Worm (Caenorhabditis elegans) whole organism, early embryonic: ENCODE results near the gene F49C5.11.

Experiments used
- B0310.2 ChIP-seq: sonication (generic microtip); optimal IDR thresholded peaks from 2 replicates; lab custom pipeline; 2016; ENCODE audit warnings: mild to moderate bottlenecking, missing genetic modification characterization, missing compliant biosample characterization
- F13C5.2 ChIP-seq: sonication (generic microtip); optimal IDR thresholded peaks from 2 replicates; lab custom pipeline; 2017; ENCODE audit warnings: mild to moderate bottlenecking, missing genetic modification characterization, inconsistent platforms, missing compliant biosample characterization
- aly-1 ChIP-seq: sonication (generic microtip); optimal IDR thresholded peaks from 2 replicates; lab custom pipeline; 2016; ENCODE audit warnings: missing genetic modification characterization, missing compliant biosample characterization
- ama-1 ChIP-seq: fragments of 150-350 bp; optimal IDR thresholded peaks from 2 replicates; lab custom pipeline; 2014
- ceh-13 ChIP-seq: fragments of 200-800 bp; sonication (Bioruptor generic); optimal IDR thresholded peaks from 2 replicates; lab custom pipeline; 2018; ENCODE audit warnings: mild to moderate bottlenecking, missing genetic modification characterization, missing compliant biosample characterization
- ceh-36 ChIP-seq: sonication (generic microtip); optimal IDR thresholded peaks from 2 replicates; lab custom pipeline; 2016; ENCODE audit warnings: missing genetic modification characterization, inconsistent platforms, missing compliant biosample characterization
- ets-7 ChIP-seq: sonication (generic microtip); optimal IDR thresholded peaks from 2 replicates; lab custom pipeline; 2016; ENCODE audit warnings: missing genotype, missing genetic modification characterization, missing compliant biosample characterization
- flt-1 ChIP-seq: fragments of 200-800 bp; sonication (Bioruptor generic); IDR thresholded peaks from 2 replicates; pipeline ENCODE4 v1.3.6; 2022; ENCODE audit warnings: missing genetic modification characterization, missing compliant biosample characterization
- hmbx-1 ChIP-seq: sonication (generic microtip); optimal IDR thresholded peaks from 2 replicates; lab custom pipeline; 2016; ENCODE audit warnings: mild to moderate bottlenecking, missing genetic modification characterization, missing compliant biosample characterization
- hmg-4 ChIP-seq: fragments of 200-800 bp; sonication (Bioruptor generic); optimal IDR thresholded peaks from 2 replicates; lab custom pipeline; 2018; ENCODE audit warnings: mild to moderate bottlenecking, missing genetic modification characterization, missing compliant biosample characterization
- hnd-1 ChIP-seq: sonication (generic microtip); optimal IDR thresholded peaks from 2 replicates; lab custom pipeline; 2016; ENCODE audit warnings: missing genetic modification characterization, missing compliant biosample characterization
- pes-1 ChIP-seq: fragments of 200-800 bp; sonication (Bioruptor generic); IDR thresholded peaks from 2 replicates; pipeline ENCODE4 v1.3.6; 2022; ENCODE audit warnings: missing genetic modification reagents, missing genetic modification characterization, missing compliant biosample characterization
- scrt-1 ChIP-seq: fragments of 200-800 bp; sonication (Bioruptor generic); IDR thresholded peaks from 2 replicates; pipeline ENCODE4 v1.3.6; 2022; ENCODE audit warnings: missing genetic modification characterization, missing compliant biosample characterization
- sea-1 ChIP-seq: fragments of 200-800 bp; sonication (Bioruptor generic); conservative IDR thresholded peaks from 2 replicates; pipeline ENCODE4 v1.3.6; 2022; ENCODE audit warnings: missing genetic modification characterization, missing compliant biosample characterization
- tbx-11 ChIP-seq: fragments of 200-800 bp; sonication (Bioruptor generic); IDR thresholded peaks from 2 replicates; pipeline ENCODE4 v1.3.6; 2022; ENCODE audit warnings: missing genetic modification characterization, missing compliant biosample characterization
- tbx-37 ChIP-seq: fragments of 200-800 bp; sonication (Bioruptor generic); conservative IDR thresholded peaks from 2 replicates; pipeline ENCODE4 v1.3.6; 2022; ENCODE audit warnings: missing genetic modification reagents, missing genetic modification characterization, missing compliant biosample characterization
- tra-4 ChIP-seq: sonication (generic microtip); optimal IDR thresholded peaks from 2 replicates; lab custom pipeline; 2017; ENCODE audit warnings: missing genetic modification characterization, missing compliant biosample characterization

F49C5.11 gene

DNA sequence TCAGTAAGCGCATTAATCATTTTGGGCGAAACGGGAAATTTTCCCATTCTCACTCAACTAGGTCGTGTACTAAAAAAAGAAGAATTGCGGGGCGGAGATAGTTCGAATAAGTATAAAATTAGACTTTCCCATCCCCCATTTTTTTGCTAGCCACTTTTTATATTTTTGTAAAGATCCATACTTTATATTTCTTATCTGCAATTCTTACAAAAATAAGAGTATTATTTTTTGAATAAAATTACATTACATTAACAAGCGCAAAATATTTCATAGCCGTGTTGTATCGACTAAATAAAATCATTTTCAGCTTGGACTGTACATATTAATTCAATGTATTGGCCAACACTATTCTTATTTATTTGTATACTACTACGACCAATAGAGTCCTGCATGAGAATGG lies at the start of gene F49C5.11:
Gene F49C5.11 (plus strand): TSS at position 301 of the 400 bp plus-strand sequence.
- no peak for TF ChIP-seq scrt-1 (GFP tag; lab: Robert Waterston, UW)
- TF ChIP-seq pes-1 (GFP tag; lab: Robert Waterston, UW), result no peak
- no peak for TF ChIP-seq ceh-13 (GFP tag; lab: Kevin White, UChicago)
- TF ChIP-seq sea-1 (GFP tag; lab: Robert Waterston, UW), result no peak
- TF ChIP-seq B0310.2 (tag; lab: Kevin White, UChicago), result no peak
- TF ChIP-seq hmg-4 (GFP tag; lab: Kevin White, UChicago), result no peak

DNA sequence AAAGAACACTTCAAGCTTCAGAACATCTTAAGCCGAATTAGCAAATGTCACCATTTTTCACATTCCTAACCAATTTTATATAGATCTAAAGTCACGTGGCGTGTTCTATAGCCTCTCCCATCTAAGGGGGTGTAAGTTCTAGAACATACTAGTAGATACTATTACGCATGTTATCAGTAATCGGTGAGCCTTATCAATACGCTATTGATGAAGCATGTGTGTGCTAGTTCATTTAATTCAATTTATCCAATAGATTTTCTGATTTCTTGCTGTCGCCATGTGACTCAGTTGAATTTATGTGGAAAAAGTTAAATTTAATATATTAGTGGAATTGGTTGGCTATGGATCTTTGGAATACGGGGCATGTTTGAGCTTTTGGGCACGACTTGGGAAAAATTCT lies 49.2 kb upstream of the F49C5.11 start:
- TF ChIP-seq tbx-11 (GFP tag; lab: Robert Waterston, UW) (no peak), flt-1 (GFP tag; lab: Robert Waterston, UW) (no peak), B0310.2 (tag; lab: Kevin White, UChicago) (no peak), ceh-13 (GFP tag; lab: Kevin White, UChicago) (no peak), tra-4 (tag; lab: Kevin White, UChicago) (no peak), hnd-1 (no peak), F13C5.2 (tag; lab: Kevin White, UChicago) (no peak), ets-7 (no peak)

DNA sequence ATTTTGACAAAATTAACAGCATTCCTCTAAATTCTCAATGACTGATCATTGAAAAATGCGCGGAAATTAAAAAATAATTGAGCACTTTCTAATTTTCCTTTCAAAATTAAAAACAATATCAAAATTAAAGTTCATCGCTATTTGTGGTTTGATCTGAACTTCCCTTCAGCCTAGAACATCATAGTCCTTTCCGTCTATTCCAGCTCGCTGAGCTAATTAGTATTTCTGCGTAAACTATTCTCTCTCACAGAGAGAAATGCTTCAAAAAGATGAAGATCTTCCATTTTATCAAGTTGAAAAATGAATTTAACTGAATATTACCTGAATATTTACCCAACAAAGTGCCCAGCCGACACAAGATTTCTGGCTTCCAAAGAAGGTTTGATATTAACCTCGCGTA lies 48.6 kb upstream of the F49C5.11 start, which contains the start of gene srh-68:
Gene srh-68 (plus strand): TSS at position 301 of the 400 bp plus-strand sequence.
- TF ChIP-seq ets-7 (no peak), B0310.2 (tag; lab: Kevin White, UChicago) (no peak), hmbx-1 (tag; lab: Kevin White, UChicago) (no peak), tbx-37 (no peak), hmg-4 (GFP tag; lab: Kevin White, UChicago) (no peak), aly-1 (no peak), flt-1 (GFP tag; lab: Robert Waterston, UW) (no peak), ama-1 (no peak), tbx-11 (GFP tag; lab: Robert Waterston, UW) (no peak), tra-4 (tag; lab: Kevin White, UChicago) (no peak), ceh-13 (GFP tag; lab: Kevin White, UChicago) (no peak), F13C5.2 (tag; lab: Kevin White, UChicago) (no peak), hnd-1 (no peak), sea-1 (GFP tag; lab: Robert Waterston, UW) (no peak), pes-1 (GFP tag; lab: Robert Waterston, UW) (no peak), ceh-36 (tag; lab: Kevin White, UChicago) (no peak), scrt-1 (GFP tag; lab: Robert Waterston, UW) (no peak)

DNA sequence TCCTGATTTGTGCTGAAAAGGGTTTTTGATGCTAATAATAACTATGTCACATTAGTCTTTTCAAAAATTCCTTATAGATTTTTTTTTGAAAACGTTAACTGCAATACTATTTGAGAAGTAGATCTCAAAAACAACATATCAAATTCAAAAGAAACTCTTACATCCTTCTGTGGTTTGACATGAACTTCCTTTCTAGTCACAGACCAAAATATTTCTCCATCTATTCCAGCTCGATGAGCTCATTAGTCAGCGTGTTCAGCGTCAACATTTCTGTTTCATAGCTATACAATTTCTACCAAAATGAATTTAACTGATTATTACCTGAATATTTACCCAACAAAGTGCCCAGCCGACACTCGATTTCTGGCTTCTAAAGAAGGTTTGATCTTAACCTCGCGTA lies 47.0 kb upstream of the F49C5.11 start, which contains the start of gene srh-67:
Gene srh-67 (plus strand): TSS at position 301 of the 400 bp plus-strand sequence.
- TF ChIP-seq aly-1 (no peak), flt-1 (GFP tag; lab: Robert Waterston, UW) (no peak), hmg-4 (GFP tag; lab: Kevin White, UChicago) (no peak), B0310.2 (tag; lab: Kevin White, UChicago) (no peak), ceh-36 (tag; lab: Kevin White, UChicago) (no peak), pes-1 (GFP tag; lab: Robert Waterston, UW) (no peak), sea-1 (GFP tag; lab: Robert Waterston, UW) (no peak), scrt-1 (GFP tag; lab: Robert Waterston, UW) (no peak), hmbx-1 (tag; lab: Kevin White, UChicago) (no peak), F13C5.2 (tag; lab: Kevin White, UChicago) (no peak), tbx-37 (no peak), tbx-11 (GFP tag; lab: Robert Waterston, UW) (no peak), ceh-13 (GFP tag; lab: Kevin White, UChicago) (no peak), ets-7 (no peak), tra-4 (tag; lab: Kevin White, UChicago) (no peak), ama-1 (no peak)

DNA sequence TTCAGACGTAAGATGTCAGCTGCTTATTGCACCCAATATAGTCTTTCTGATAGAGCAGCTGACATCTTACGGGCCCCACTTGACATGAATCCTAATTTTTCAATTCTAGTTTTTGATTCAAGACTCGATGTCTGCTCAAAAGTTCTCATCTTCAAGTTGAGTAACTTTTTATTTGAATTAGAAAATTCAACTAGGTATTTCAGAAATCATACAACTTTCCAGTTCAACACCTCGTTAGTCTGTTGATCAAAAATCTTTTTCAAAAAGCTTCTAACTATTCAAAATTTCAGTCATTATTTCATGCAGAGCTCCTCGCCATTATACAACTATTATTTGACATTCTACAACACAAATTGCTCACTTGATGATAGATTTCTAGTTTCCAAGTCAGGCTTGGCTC lies 43.8 kb upstream of the F49C5.11 start, which contains the start of gene srh-73:
Gene srh-73 (plus strand): TSS at position 301 of the 400 bp plus-strand sequence.
- TF ChIP-seq tra-4 (tag; lab: Kevin White, UChicago), result no peak
- TF ChIP-seq F13C5.2 (tag; lab: Kevin White, UChicago), result no peak
- no peak for TF ChIP-seq ceh-13 (GFP tag; lab: Kevin White, UChicago)
- no peak for TF ChIP-seq hnd-1
- no peak for TF ChIP-seq flt-1 (GFP tag; lab: Robert Waterston, UW)
- no peak for TF ChIP-seq tbx-37
- TF ChIP-seq scrt-1 (GFP tag; lab: Robert Waterston, UW), result no peak
- TF ChIP-seq hmbx-1 (tag; lab: Kevin White, UChicago), result no peak
- no peak for TF ChIP-seq hmg-4 (GFP tag; lab: Kevin White, UChicago)
- TF ChIP-seq aly-1, result no peak
- TF ChIP-seq ets-7, result no peak
- no peak for TF ChIP-seq sea-1 (GFP tag; lab: Robert Waterston, UW)
- no peak for TF ChIP-seq ceh-36 (tag; lab: Kevin White, UChicago)
- no peak for TF ChIP-seq ama-1
- TF ChIP-seq tbx-11 (GFP tag; lab: Robert Waterston, UW), result no peak
- TF ChIP-seq pes-1 (GFP tag; lab: Robert Waterston, UW), result no peak

DNA sequence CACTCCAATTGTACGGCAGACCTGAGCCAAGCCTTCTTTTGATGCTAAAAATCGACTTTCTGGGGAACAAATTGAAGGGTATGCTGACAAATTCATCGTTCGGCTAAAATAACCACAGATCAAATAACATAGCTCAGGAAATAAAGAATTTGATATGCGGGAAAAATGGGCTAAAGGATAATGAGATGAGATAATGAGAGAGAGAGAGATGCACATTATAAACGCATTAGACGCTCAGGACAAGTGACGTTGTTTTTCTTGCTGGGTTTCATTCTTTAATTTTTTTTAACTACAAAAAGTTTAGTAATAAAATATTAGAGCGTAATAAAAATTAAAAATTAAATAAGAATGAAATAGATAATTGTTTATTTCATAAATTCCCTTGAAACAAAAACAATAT lies 41.1 kb upstream of the F49C5.11 start, which contains the start of gene srh-69:
Gene srh-69 (minus strand): TSS at position 101 of the 400 bp plus-strand sequence.
- TF ChIP-seq tra-4 (tag; lab: Kevin White, UChicago) (no peak), pes-1 (GFP tag; lab: Robert Waterston, UW) (no peak), flt-1 (GFP tag; lab: Robert Waterston, UW) (no peak), ceh-13 (GFP tag; lab: Kevin White, UChicago) (no peak), sea-1 (GFP tag; lab: Robert Waterston, UW) (no peak), F13C5.2 (tag; lab: Kevin White, UChicago) (no peak), tbx-37 (no peak), tbx-11 (GFP tag; lab: Robert Waterston, UW) (no peak), hmbx-1 (tag; lab: Kevin White, UChicago) (no peak), ceh-36 (tag; lab: Kevin White, UChicago) (no peak)

DNA sequence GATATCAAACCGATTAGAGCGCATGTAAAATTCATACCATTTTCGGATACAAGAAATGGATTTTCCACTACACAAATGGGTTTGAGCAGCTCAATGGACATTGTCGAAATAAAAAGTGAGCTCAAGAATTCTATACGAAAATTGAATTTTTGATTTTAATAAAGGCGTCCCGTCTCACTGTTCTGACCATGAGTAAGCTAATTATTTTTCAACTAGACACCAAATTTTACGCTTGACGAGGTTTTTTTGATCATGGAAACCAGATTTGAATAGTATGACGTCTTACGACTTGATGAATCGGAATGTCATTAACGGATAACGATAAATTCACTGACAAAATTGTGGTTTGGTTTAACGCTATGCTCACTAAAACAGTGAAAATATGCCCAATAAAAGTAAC lies 39.4 kb upstream of the F49C5.11 start, which contains the start of gene srh-61:
Gene srh-61 (minus strand): TSS at position 101 of the 400 bp plus-strand sequence.
- TF ChIP-seq aly-1, result no peak
